Fruit fly (Drosophila melanogaster): Measurements from ENCODE around the gene bard.
A peak's percentile ranks its signal among the peaks of the same experiment; 100 is the strongest.

The bard gene

dm6 chr3R:18090014-18090853 is 9.4 kb downstream of the bard start, which contains the start of gene sr (continued):
- TF ChIP-seq Blimp-1 (GFP tag; optimal IDR thresholded peaks at IDR 0.05) (peak; percentile 15), Rfx (GFP tag; IDR thresholded peaks at IDR 0.05) (no peak), CG18599 (GFP tag; optimal IDR thresholded peaks at IDR 0.05) (peak; percentile 35), Meics (GFP tag; optimal IDR thresholded peaks at IDR 0.05) (peak; percentile 41), unpg (GFP tag; optimal IDR thresholded peaks at IDR 0.05) (peak; percentile 32), lilli (GFP tag; optimal IDR thresholded peaks at IDR 0.05) (peak; percentile 8), Ravus (GFP tag; IDR thresholded peaks at IDR 0.05) (no peak), dmrt99B (tag; optimal IDR thresholded peaks at IDR 0.05) (peak; percentile 43), Dip2 (GFP tag; IDR thresholded peaks at IDR 0.05) (no peak), Ets65A (GFP tag) (no peak), BtbVII (GFP tag; optimal IDR thresholded peaks at IDR 0.05) (peak; percentile 10), Hmr (GFP tag; optimal IDR thresholded peaks at IDR 0.05) (peak; percentile 25), CG17361 (GFP tag; IDR thresholded peaks at IDR 0.05) (0 out of 3 replicates have a peak, but pooled peaks have one; percentile 12), CG31441 (GFP tag; IDR thresholded peaks at IDR 0.05) (0 out of 2 replicates have a peak, but pooled peaks have one; percentile 20), sob (GFP tag; IDR thresholded peaks at IDR 0.05) (no peak), CG4360 (GFP tag; IDR thresholded peaks at IDR 0.05) (peak; percentile 37; the same call in 1 of the 2 replicates), prd (optimal IDR thresholded peaks at IDR 0.05) (no peak), prd (GFP tag; IDR thresholded peaks at IDR 0.05) (0 out of 3 replicates have a peak, but pooled peaks have one; percentile 35), gem (tag; optimal IDR thresholded peaks at IDR 0.05) (peak; percentile 47), Hmx (GFP tag; optimal IDR thresholded peaks at IDR 0.05) (no peak), CG17359 (tag; optimal IDR thresholded peaks at IDR 0.05) (peak; percentile 3), mam (GFP tag; optimal IDR thresholded peaks at IDR 0.05) (peak; percentile 4), dysf (GFP tag; IDR thresholded peaks at IDR 0.05) (peak; percentile 45; the same call in 2 of the 3 replicates), CG30403 (GFP tag; optimal IDR thresholded peaks at IDR 0.05) (peak; percentile 17), slbo (GFP tag; IDR thresholded peaks at IDR 0.05) (peak; percentile 58), Ets97D (GFP tag; optimal IDR thresholded peaks at IDR 0.05) (no peak), CG15269 (tag; optimal IDR thresholded peaks at IDR 0.05) (peak; percentile 30), oc (tag; optimal IDR thresholded peaks at IDR 0.05) (peak; percentile 34), twi (tag; optimal IDR thresholded peaks at IDR 0.05) (no peak), CG2678 (tag; optimal IDR thresholded peaks at IDR 0.05) (peak; percentile 56), Xrp1 (GFP tag; IDR thresholded peaks at IDR 0.05) (peak; percentile 58; the same call in 1 of the 2 replicates), CG11695 (GFP tag; IDR thresholded peaks at IDR 0.05) (peak; percentile 58; the same call in 2 of the 3 replicates), PHDP (tag; optimal IDR thresholded peaks at IDR 0.05) (peak; percentile 13), CoRest (tag; optimal IDR thresholded peaks at IDR 0.05) (peak; percentile 29), Med (GFP tag) (no peak), nmo (GFP tag; optimal IDR thresholded peaks at IDR 0.05) (peak; percentile 13)

DNA sequence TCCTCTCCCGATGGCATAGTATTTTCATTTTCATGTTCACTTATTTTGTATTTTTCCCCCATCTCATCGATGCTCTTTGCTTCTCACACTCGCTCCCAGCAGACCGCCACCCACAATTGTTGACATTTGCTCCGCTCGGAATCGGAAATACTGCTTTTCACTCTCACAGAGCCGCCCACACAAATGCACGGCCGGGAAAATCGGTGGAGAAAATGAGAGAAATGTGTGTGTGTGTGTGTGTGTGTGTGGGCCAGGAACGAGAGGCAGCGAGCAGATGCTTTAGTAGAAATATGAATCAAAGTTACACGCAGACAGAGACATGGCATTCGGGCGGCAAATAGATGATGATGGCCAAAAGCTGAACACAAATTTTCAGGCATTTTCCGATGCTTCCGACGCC is 13.8 kb downstream of the bard start:
- no peak for TF ChIP-seq Adf1 (GFP tag; IDR thresholded peaks at IDR 0.05)
- TF ChIP-seq trem (tag; optimal IDR thresholded peaks at IDR 0.05), result no peak
- no peak for TF ChIP-seq ab (GFP tag; optimal IDR thresholded peaks at IDR 0.05)
- TF ChIP-seq CG10147 (GFP tag; optimal IDR thresholded peaks at IDR 0.05), result no peak
- no peak for TF ChIP-seq lilli (GFP tag; optimal IDR thresholded peaks at IDR 0.05)
- no peak for TF ChIP-seq ssp (GFP tag; IDR thresholded peaks at IDR 0.05)
- no peak for TF ChIP-seq CG12155 (GFP tag; optimal IDR thresholded peaks at IDR 0.05)
- TF ChIP-seq Oli (tag; optimal IDR thresholded peaks at IDR 0.05), result no peak
- TF ChIP-seq Trl (optimal IDR thresholded peaks at IDR 0.05), result peak; percentile 36 to 72
- TF ChIP-seq Trl (GFP tag; optimal IDR thresholded peaks at IDR 0.05), result no peak
- no peak for TF ChIP-seq caup (GFP tag; optimal IDR thresholded peaks at IDR 0.05; ENCODE audit: severe bottlenecking)
- TF ChIP-seq cg (GFP tag; optimal IDR thresholded peaks at IDR 0.05), result peak; percentile 52
- TF ChIP-seq bigmax (GFP tag; optimal IDR thresholded peaks at IDR 0.05), result no peak
- no peak for TF ChIP-seq CG15696 (tag; optimal IDR thresholded peaks at IDR 0.05)
- no peak for TF ChIP-seq dati (GFP tag; IDR thresholded peaks at IDR 0.05)
- no peak for TF ChIP-seq CG12942 (GFP tag; optimal IDR thresholded peaks at IDR 0.05)

Measured in whole organism, embryonic.